Fruit fly (Drosophila melanogaster) whole organism, pupa: ENCODE measurements around the gene Rubicon.
A peak's percentile ranks its signal among the peaks of the same experiment; 100 is the strongest.

Experiments used
- CG10348 ChIP-seq: fragments of 200-800 bp; sonication (Bioruptor generic); IDR thresholded peaks from 2 replicates; pipeline ENCODE4 v1.3.6; 2022; ENCODE audit warnings: missing biosample characterization, missing genetic modification characterization
- CG12605 ChIP-seq: fragments of 200-800 bp; sonication (Bioruptor generic); IDR thresholded peaks from 2 replicates; pipeline ENCODE4 v1.3.6; 2022; ENCODE audit warnings: missing biosample characterization, missing genetic modification characterization
- CG13204 ChIP-seq: fragments of 200-800 bp; sonication (Bioruptor generic); optimal IDR thresholded peaks from 2 replicates; lab custom pipeline; 2018; ENCODE audit warnings: missing biosample characterization, mild to moderate bottlenecking, missing genetic modification characterization, moderate library complexity
- CG14655 ChIP-seq: fragments of 200-800 bp; sonication (Bioruptor generic); optimal IDR thresholded peaks from 3 replicates; lab custom pipeline; 2017; ENCODE audit warnings: mild to moderate bottlenecking, missing biosample characterization, missing genetic modification reagents, missing genetic modification characterization
- CG15710 ChIP-seq: fragments of 200-800 bp; sonication (Bioruptor generic); optimal IDR thresholded peaks from 2 replicates; lab custom pipeline; 2018; ENCODE audit warnings: missing biosample characterization, mild to moderate bottlenecking, missing genetic modification characterization, moderate library complexity
- CG17806 ChIP-seq: fragments of 200-800 bp; sonication (Bioruptor generic); optimal IDR thresholded peaks from 2 replicates; lab custom pipeline; 2018; ENCODE audit warnings: missing biosample characterization, mild to moderate bottlenecking, missing genetic modification characterization, moderate library complexity
- CG32121 ChIP-seq: fragments of 200-800 bp; sonication (Bioruptor generic); IDR thresholded peaks from 2 replicates; pipeline ENCODE4 v1.3.6; 2022; ENCODE audit warnings: missing biosample characterization, missing genetic modification characterization
- CG34367 ChIP-seq: fragments of 200-800 bp; sonication (Bioruptor generic); optimal IDR thresholded peaks from 2 replicates; lab custom pipeline; 2018; ENCODE audit warnings: missing biosample characterization, mild to moderate bottlenecking, missing genetic modification characterization
- CG4496 ChIP-seq: fragments of 200-800 bp; sonication (Bioruptor generic); IDR thresholded peaks from 3 replicates; pipeline ENCODE4 v1.3.6; 2022; ENCODE audit warnings: missing biosample characterization, missing genetic modification characterization
- CG8159 ChIP-seq: fragments of 200-800 bp; sonication (Bioruptor generic); optimal IDR thresholded peaks from 3 replicates; lab custom pipeline; 2018; ENCODE audit warnings: missing biosample characterization, mild to moderate bottlenecking, missing genetic modification characterization, moderate library complexity
- CG8301 ChIP-seq: fragments of 200-800 bp; sonication (Bioruptor generic); optimal IDR thresholded peaks from 2 replicates; lab custom pipeline; 2018; ENCODE audit warnings: missing biosample characterization, mild to moderate bottlenecking, missing genetic modification characterization
- CG9948 ChIP-seq: fragments of 200-800 bp; sonication (Bioruptor generic); optimal IDR thresholded peaks from 2 replicates; lab custom pipeline; 2018; ENCODE audit warnings: missing biosample characterization, mild to moderate bottlenecking, missing genetic modification characterization, moderate library complexity
- D1 ChIP-seq: fragments of 200-800 bp; sonication (Bioruptor generic); optimal IDR thresholded peaks from 2 replicates; lab custom pipeline; 2018; ENCODE audit warnings: missing biosample characterization, mild to moderate bottlenecking, missing genetic modification characterization, moderate library complexity
- EcR ChIP-seq: fragments of 200-800 bp; sonication (Bioruptor generic); optimal IDR thresholded peaks from 3 replicates; lab custom pipeline; 2019; ENCODE audit warnings: missing biosample characterization, missing genetic modification characterization, mild to moderate bottlenecking, moderate library complexity, missing genetic modification reagents
- Ets98B ChIP-seq: fragments of 200-800 bp; sonication (Bioruptor generic); IDR thresholded peaks from 2 replicates; pipeline ENCODE4 v1.3.6; 2022; ENCODE audit warnings: missing biosample characterization, missing genetic modification characterization
- Pif1A ChIP-seq: fragments of 200-800 bp; sonication (Bioruptor generic); optimal IDR thresholded peaks from 3 replicates; lab custom pipeline; 2016; ENCODE audit warnings: missing biosample characterization, missing genetic modification characterization
- Pif1B ChIP-seq: fragments of 200-800 bp; sonication (Bioruptor generic); optimal IDR thresholded peaks from 3 replicates; lab custom pipeline; 2016; ENCODE audit warnings: missing biosample characterization, missing genetic modification characterization
- Snoo ChIP-seq: fragments of 200-800 bp; sonication (Bioruptor generic); optimal IDR thresholded peaks from 3 replicates; lab custom pipeline; 2017; ENCODE audit warnings: missing biosample characterization, mild to moderate bottlenecking, missing genetic modification characterization, inconsistent platforms
- fd96Ca ChIP-seq: fragments of 200-800 bp; sonication (Bioruptor generic); IDR thresholded peaks from 3 replicates; pipeline ENCODE4 v1.3.6; 2022; ENCODE audit warnings: missing biosample characterization, missing genetic modification characterization
- gl ChIP-seq: fragments of 200-800 bp; sonication (Bioruptor generic); optimal IDR thresholded peaks from 2 replicates; lab custom pipeline; 2018; ENCODE audit warnings: missing biosample characterization, mild to moderate bottlenecking, missing genetic modification characterization
- rn ChIP-seq: fragments of 200-800 bp; sonication (Bioruptor generic); IDR thresholded peaks from 2 replicates; pipeline ENCODE4 v1.3.6; 2022; ENCODE audit warnings: missing biosample characterization, missing genetic modification characterization

The Rubicon gene

dm6 chrX:8676631-8677224 is at the start of gene Rubicon:
Gene Rubicon, plus strand, starts transcription at chrX:8677063.
- peak; percentile 50 for TF ChIP-seq CG13204 (GFP tag; lab: Kevin White, UChicago)
- peak; percentile 53 for TF ChIP-seq CG9948 (tag; lab: Kevin White, UChicago)
- peak; percentile 57 for TF ChIP-seq CG8159
- TF ChIP-seq fd96Ca = peak; percentile 81
- peak; percentile 73 for TF ChIP-seq CG34367 (tag; lab: Kevin White, UChicago)
- peak; percentile 72 for TF ChIP-seq rn (GFP tag; lab: Robert Waterston, UW)
- peak; percentile 84 for TF ChIP-seq CG32121 (GFP tag; lab: Robert Waterston, UW)
- peak; percentile 84 for TF ChIP-seq gl
- no peak for TF ChIP-seq CG10348 (GFP tag; lab: Robert Waterston, UW)
- peak; percentile 88 for TF ChIP-seq CG4496 (GFP tag; lab: Robert Waterston, UW)
- TF ChIP-seq CG8301 (tag; lab: Kevin White, UChicago) = peak; percentile 50
- TF ChIP-seq CG12605 (GFP tag; lab: Robert Waterston, UW) = peak; percentile 90
- peak; percentile 72 for TF ChIP-seq CG14655
- TF ChIP-seq Ets98B (GFP tag; lab: Robert Waterston, UW) = peak; percentile 71
- TF ChIP-seq Snoo (tag; lab: Kevin White, UChicago) = peak; percentile 26
- no peak for TF ChIP-seq D1
- no peak for TF ChIP-seq Pif1B (GFP tag; lab: Kevin White, UChicago)
- TF ChIP-seq CG15710 (tag; lab: Kevin White, UChicago) = peak; percentile 62
- peak; percentile 13 for TF ChIP-seq EcR (GFP tag; lab: Kevin White, UChicago)
- no peak for TF ChIP-seq Pif1A (GFP tag; lab: Kevin White, UChicago)
- TF ChIP-seq CG17806 (tag; lab: Kevin White, UChicago) = peak; percentile 44

DNA sequence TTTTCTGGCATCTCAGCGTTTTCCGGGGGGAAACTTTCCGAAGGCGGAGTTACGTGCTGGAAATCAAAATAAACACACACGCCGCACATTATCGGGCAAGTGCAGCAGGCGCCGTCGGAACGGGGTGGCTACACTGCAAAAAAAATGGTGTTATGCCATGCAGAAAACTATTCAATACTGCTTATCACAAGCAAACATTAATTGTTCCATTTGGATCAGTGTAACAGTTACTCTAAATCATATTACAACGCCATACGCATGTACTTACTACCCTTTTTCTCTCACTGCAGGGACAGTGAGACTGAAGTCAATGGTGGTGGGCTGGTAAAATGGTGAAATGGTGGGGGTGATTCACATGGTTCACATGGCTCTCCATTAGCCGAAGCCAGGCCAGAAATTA is 49.7 kb upstream of the Rubicon start:
- no peak for TF ChIP-seq CG8301 (tag; lab: Kevin White, UChicago)
- no peak for TF ChIP-seq fd96Ca
- no peak for TF ChIP-seq CG9948 (tag; lab: Kevin White, UChicago)
- no peak for TF ChIP-seq Ets98B (GFP tag; lab: Robert Waterston, UW)
- TF ChIP-seq Pif1A (GFP tag; lab: Kevin White, UChicago) = no peak
- TF ChIP-seq Pif1B (GFP tag; lab: Kevin White, UChicago) = no peak

- TF ChIP-seq CG8159 (no peak), CG14655 (no peak), rn (GFP tag; lab: Robert Waterston, UW) (no peak), CG13204 (GFP tag; lab: Kevin White, UChicago) (no peak), CG34367 (tag; lab: Kevin White, UChicago) (no peak), Pif1B (GFP tag; lab: Kevin White, UChicago) (no peak), Pif1A (GFP tag; lab: Kevin White, UChicago) (no peak), Ets98B (GFP tag; lab: Robert Waterston, UW) (no peak), gl (no peak), fd96Ca (no peak), CG4496 (GFP tag; lab: Robert Waterston, UW) (no peak), CG9948 (tag; lab: Kevin White, UChicago) (no peak), CG10348 (GFP tag; lab: Robert Waterston, UW) (no peak)
Observed at dm6 chrX:8634789-8635188, 42.1 kb upstream of the Rubicon start.

DNA sequence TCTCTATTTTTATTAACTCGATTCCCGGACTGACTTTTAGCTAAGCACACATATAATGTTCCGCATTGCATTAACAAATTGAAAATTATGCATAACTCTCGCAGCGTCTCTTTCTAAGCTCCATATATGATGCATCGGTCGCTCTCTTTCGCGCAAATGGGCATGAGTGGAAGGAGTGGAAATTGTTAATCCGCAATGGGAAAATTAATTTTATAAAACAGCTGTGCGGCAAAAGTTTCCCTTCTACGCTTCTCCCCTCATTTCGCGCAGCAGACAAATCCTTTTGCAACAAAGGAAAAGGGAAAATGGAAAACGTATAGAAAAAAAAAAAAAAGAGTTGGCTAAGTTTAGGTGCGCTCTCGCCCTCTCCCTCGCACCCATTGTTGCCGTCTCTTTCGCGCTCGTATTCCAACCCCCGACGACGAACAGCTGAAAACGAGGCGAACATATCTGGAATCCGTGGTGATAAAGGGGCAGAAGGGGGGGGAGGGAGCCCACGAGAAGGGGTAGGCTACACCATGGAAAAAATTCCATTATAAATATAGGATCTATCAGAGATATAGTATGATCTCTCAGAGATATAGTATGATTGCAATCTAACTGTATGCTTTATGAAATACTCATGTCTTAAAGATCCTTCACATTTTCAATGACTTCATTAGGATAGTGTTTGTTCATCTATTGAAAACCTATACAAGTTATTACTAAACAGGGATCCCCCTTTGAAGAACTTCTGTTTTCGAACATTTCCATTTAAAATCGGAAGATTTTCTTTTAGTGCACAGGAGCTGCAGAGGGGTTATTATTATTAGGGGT is 40.5 kb upstream of the Rubicon start:
- TF ChIP-seq gl (no peak), CG10348 (GFP tag; lab: Robert Waterston, UW) (no peak), CG12605 (GFP tag; lab: Robert Waterston, UW) (no peak), CG13204 (GFP tag; lab: Kevin White, UChicago) (no peak), CG34367 (tag; lab: Kevin White, UChicago) (no peak), EcR (GFP tag; lab: Kevin White, UChicago) (no peak), CG8159 (no peak), Snoo (tag; lab: Kevin White, UChicago) (no peak), CG8301 (tag; lab: Kevin White, UChicago) (no peak), CG14655 (no peak), CG15710 (tag; lab: Kevin White, UChicago) (no peak), rn (GFP tag; lab: Robert Waterston, UW) (no peak), CG32121 (GFP tag; lab: Robert Waterston, UW) (no peak), fd96Ca (no peak), Pif1B (GFP tag; lab: Kevin White, UChicago) (no peak)

DNA sequence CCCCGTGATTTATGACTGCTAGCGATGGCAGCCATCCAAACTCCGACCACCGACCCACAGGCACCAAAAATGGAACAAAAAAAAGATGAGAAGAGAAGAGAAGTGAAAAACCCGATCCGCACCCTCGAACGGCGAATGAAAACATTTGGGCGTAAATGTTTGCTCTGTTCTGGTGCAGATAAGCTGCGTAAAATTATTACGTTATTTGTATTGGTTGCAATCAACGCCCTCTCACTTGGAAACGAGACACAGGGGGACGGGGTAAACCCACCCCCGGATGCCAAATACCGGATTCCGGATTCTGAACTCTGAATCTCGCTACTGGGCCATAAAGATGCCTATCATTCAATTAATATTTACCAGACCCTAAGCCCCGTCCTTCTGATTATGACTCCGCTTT is 39.9 kb upstream of the Rubicon start:
- TF ChIP-seq CG14655 (no peak), CG32121 (GFP tag; lab: Robert Waterston, UW) (no peak), D1 (no peak)

DNA sequence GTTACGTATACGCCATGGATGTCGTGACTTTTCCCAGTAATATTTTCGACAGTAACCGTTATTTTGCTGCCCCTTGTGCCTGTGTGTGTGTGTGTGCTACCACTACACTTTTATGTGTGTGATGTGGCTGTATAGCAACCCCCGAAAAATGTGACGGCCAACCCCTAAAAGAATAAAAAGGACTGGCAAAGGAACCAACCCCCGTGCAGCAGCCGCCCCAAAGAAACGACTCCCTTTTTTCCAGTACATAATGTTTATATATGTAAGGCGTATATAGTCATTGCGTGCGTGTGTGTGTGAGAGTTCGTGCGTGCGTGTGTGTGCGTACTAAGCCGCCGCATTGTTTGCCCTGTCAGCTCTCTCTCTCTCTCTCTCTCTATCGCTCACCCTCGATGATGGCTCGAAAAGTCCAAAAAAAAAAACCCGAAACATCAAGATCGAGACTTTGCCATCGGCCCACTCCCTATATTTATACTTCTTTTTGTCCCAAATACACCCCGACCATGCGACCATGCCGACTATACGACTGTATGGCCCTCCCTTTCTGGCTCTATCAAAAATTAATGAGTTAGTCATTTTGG is 36.1 kb upstream of the Rubicon start:
- TF ChIP-seq CG17806 (tag; lab: Kevin White, UChicago) (no peak), CG4496 (GFP tag; lab: Robert Waterston, UW) (no peak), fd96Ca (no peak), CG8159 (no peak), CG10348 (GFP tag; lab: Robert Waterston, UW) (no peak), CG12605 (GFP tag; lab: Robert Waterston, UW) (no peak), gl (no peak), CG15710 (tag; lab: Kevin White, UChicago) (no peak), CG9948 (tag; lab: Kevin White, UChicago) (no peak), Pif1B (GFP tag; lab: Kevin White, UChicago) (no peak)
